1 fruit fly cellular context compared by ENCODE assay signal in the genomic region with DNA sequence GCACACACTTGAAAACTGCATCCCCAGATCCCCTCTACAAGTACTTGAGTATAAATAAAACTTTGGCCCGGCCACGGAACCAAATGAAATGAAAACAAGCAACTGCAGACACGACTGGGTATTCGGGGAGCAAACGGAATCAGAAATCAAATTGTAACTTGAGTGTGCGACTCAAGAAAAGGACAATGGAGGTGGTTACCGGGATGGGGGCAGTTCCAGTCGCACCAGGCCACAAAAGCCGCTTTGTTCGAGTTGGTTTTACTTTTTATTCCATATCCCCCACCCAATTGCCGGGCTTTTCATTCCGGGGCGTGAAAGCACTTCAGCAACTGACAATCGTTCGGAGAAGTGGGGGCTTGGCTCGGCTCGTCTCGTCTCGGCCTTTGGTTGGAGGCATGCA.
A peak's percentile ranks its signal among the peaks of the same experiment; 100 is the strongest.
TF ChIP-seq lines count a peak whose summit lies in the region.

No protein-coding gene starts in this region.

TF ChIP-seq in whole organism, prepupa, 60 proteins besides CTCF, POLR2A, EP300 and RAD21 (continued from another document):
- TF ChIP-seq Sox102F (GFP tag; optimal IDR thresholded peaks at IDR 0.05; lab: Kevin White, UChicago) (peak; percentile 1), topi (GFP tag; optimal IDR thresholded peaks at IDR 0.05; lab: Kevin White, UChicago) (no peak), net (GFP tag; optimal IDR thresholded peaks at IDR 0.05; lab: Kevin White, UChicago) (no peak), CG1621 (tag; optimal IDR thresholded peaks at IDR 0.05; lab: Kevin White, UChicago) (peak; percentile 22), ss (GFP tag; optimal IDR thresholded peaks at IDR 0.05; lab: Kevin White, UChicago) (peak; percentile 12 to 55), Smox (GFP tag; optimal IDR thresholded peaks at IDR 0.05; lab: Kevin White, UChicago) (no peak), salr (GFP tag; optimal IDR thresholded peaks at IDR 0.05; lab: Kevin White, UChicago) (no peak), vri (GFP tag; optimal IDR thresholded peaks at IDR 0.05; lab: Kevin White, UChicago) (no peak), Hr4 (GFP tag; optimal IDR thresholded peaks at IDR 0.05; lab: Kevin White, UChicago) (no peak), Met (GFP tag; optimal IDR thresholded peaks at IDR 0.05; lab: Kevin White, UChicago) (no peak), CG8319 (GFP tag; optimal IDR thresholded peaks at IDR 0.05; lab: Kevin White, UChicago) (no peak), CG32006 (GFP tag; optimal IDR thresholded peaks at IDR 0.05; lab: Kevin White, UChicago) (no peak), achi (GFP tag; optimal IDR thresholded peaks at IDR 0.05; lab: Kevin White, UChicago) (no peak), CG3919 (GFP tag; optimal IDR thresholded peaks at IDR 0.05; lab: Kevin White, UChicago) (no peak), fd59A (GFP tag; optimal IDR thresholded peaks at IDR 0.05; lab: Kevin White, UChicago) (no peak), Gug (GFP tag; IDR thresholded peaks at IDR 0.05; lab: Robert Waterston, UW) (no peak), fkh (GFP tag; optimal IDR thresholded peaks at IDR 0.05; lab: Kevin White, UChicago) (no peak), CG6163 (GFP tag; IDR thresholded peaks at IDR 0.05; lab: Robert Waterston, UW) (peak; percentile 31; the same call in 1 of the 3 replicates), svp (GFP tag; lab: Kevin White, UChicago) (peak; percentile 62), eg (GFP tag; IDR thresholded peaks at IDR 0.05; lab: Robert Waterston, UW) (no peak), Eip75B (GFP tag; optimal IDR thresholded peaks at IDR 0.05; lab: Kevin White, UChicago) (no peak), Eip93F (GFP tag; optimal IDR thresholded peaks at IDR 0.05; lab: Kevin White, UChicago) (no peak), OdsH (GFP tag; optimal IDR thresholded peaks at IDR 0.05; lab: Kevin White, UChicago) (no peak), CG34406 (GFP tag; optimal IDR thresholded peaks at IDR 0.05; lab: Kevin White, UChicago) (no peak), CG11902 (GFP tag; optimal IDR thresholded peaks at IDR 0.05; lab: Kevin White, UChicago) (no peak), spab (GFP tag; optimal IDR thresholded peaks at IDR 0.05; lab: Kevin White, UChicago) (no peak), Blimp-1 (GFP tag; optimal IDR thresholded peaks at IDR 0.05; lab: Kevin White, UChicago) (peak; percentile 83), Hr38 (GFP tag; optimal IDR thresholded peaks at IDR 0.05; lab: Kevin White, UChicago) (no peak)
